Worm (Caenorhabditis elegans): Measurements from ENCODE around the gene kin-26.

kin-26 gene

DNA sequence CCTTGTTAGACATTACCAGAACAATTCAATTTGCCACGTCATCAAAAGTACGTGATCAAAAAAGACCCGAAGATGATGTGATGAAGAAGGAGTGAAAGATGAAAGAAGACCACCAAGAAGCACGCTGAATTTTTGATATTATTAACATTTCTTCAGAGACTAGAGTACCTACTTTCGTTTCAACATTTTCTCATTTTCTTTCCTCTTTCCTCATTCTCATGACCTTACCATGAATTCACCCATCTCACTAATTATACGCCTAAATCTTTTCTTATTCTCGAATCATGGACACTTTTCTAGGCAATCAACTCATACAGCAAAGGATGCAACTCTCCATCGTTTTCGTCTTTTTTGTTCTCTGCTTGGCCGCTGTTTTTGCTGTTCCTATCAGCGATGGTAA is 9.1 kb downstream of the kin-26 start, which contains the start of gene flp-10:
Gene flp-10, plus strand, starts transcription at position 301 of the 400 bp plus-strand sequence.
- TF ChIP-seq nfya-1 (tag; optimal IDR thresholded peaks at IDR 0.05; ENCODE audit: insufficient read depth) = no peak
- TF ChIP-seq ama-1 (optimal IDR thresholded peaks at IDR 0.05) = no peak
- TF ChIP-seq fos-1 (tag; optimal IDR thresholded peaks at IDR 0.05) = no peak
- TF ChIP-seq tbx-2 (tag; optimal IDR thresholded peaks at IDR 0.05) = no peak
- TF ChIP-seq zag-1 (tag; optimal IDR thresholded peaks at IDR 0.05) = no peak
- TF ChIP-seq lin-15B (tag; optimal IDR thresholded peaks at IDR 0.05) = no peak
- TF ChIP-seq lsy-12 (tag; optimal IDR thresholded peaks at IDR 0.05) = no peak
- TF ChIP-seq elt-2 (tag; optimal IDR thresholded peaks at IDR 0.05) = no peak

DNA sequence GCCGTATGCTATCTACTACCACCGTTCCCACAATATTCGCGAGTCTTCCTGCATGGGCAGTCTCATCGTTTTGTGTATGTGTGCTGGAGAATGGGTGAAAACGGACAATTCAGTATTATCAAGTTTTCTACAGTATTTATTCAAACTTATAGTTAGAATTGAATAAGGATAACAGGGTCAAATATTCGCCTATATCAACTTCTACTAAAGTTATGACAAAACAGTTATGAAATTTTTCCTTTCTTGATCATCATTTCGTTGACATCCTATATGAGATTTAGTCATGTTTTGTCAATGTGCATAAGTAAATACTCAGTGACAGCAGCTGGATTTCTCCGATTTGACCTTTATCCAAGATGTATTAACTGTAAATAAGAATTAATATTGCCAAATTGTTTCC is 26.4 kb downstream of the kin-26 start:
- TF ChIP-seq pqm-1 (tag; optimal IDR thresholded peaks at IDR 0.05) (no peak), tbx-2 (tag; optimal IDR thresholded peaks at IDR 0.05) (no peak), nhr-12 (tag; optimal IDR thresholded peaks at IDR 0.05) (no peak), nhr-67 (tag; optimal IDR thresholded peaks at IDR 0.05) (no peak), ztf-11 (tag; optimal IDR thresholded peaks at IDR 0.05) (no peak), ama-1 (optimal IDR thresholded peaks at IDR 0.05) (no peak), snpc-4 (tag; optimal IDR thresholded peaks at IDR 0.05) (no peak), ceh-16 (tag; optimal IDR thresholded peaks at IDR 0.05) (no peak), mml-1 (tag; optimal IDR thresholded peaks at IDR 0.05) (no peak), ztf-4 (tag; optimal IDR thresholded peaks at IDR 0.05) (no peak), fos-1 (tag; optimal IDR thresholded peaks at IDR 0.05) (no peak), nhr-28 (tag; optimal IDR thresholded peaks at IDR 0.05) (no peak), sea-2 (GFP tag; optimal IDR thresholded peaks at IDR 0.05) (no peak)

DNA sequence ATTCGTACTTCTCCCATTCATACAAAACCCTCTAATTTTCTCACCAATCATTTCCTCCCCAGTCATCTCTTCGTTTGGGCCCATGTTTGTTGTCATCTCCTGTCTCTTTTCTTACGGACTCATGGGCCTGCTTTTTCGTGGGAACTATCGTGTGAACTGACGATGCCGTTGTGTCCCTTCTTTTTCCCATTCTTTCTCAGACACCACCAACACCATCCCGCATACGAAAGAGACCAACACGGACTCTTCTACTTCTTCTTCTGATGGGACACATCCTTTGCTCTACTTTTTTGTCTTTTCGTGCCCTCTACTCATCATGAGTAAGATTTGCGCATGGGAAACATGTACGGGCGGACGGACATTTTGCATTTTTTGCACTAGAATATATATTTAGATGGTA is 27.4 kb downstream of the kin-26 start:
- TF ChIP-seq nhr-43 (tag; optimal IDR thresholded peaks at IDR 0.05; ENCODE audit: poor library complexity, severe bottlenecking) (no peak), nhr-12 (tag; optimal IDR thresholded peaks at IDR 0.05) (no peak), egl-27 (tag; optimal IDR thresholded peaks at IDR 0.05) (no peak), nhr-67 (tag; optimal IDR thresholded peaks at IDR 0.05) (no peak), ztf-11 (tag; optimal IDR thresholded peaks at IDR 0.05) (no peak)

DNA sequence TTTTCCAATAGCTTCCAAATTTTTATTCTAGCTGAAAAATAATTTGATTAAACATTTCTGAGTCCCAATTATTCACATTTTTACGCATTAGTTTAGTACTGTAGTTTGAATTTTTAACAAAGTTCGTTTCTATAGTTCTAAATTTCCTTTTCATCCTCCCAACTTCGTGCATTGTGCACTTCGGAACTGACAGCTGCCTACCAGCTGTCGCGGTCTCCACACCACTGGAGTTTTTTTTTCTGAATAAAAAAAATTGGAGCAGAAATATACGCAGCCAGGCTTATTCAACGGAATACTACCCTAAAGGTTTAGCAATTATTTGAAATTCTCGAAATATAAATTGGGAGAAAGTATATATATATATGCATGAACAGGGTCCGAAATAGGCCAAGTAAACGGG is 28.4 kb downstream of the kin-26 start:
- no peak for TF ChIP-seq lin-39 (tag; optimal IDR thresholded peaks at IDR 0.05)
- TF ChIP-seq nhr-25 (tag; optimal IDR thresholded peaks at IDR 0.05) = no peak

DNA sequence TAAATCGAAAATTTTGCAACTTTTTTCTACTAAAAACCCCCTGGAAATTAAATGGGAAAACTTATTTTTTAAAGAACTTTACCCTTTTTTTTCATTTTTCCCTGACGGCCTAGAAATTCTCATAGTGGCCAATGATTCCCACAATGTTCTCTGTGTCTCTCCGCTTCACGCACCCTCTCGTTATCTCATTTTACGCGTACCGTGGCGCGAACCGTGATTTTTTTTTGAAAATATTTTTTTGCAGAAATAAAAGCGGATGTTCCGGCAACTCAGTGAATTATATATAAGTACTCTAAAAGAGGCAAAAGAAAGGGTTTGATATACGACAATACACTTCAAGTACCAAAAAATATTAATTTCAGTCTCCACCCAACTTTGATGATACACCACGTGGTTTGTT is 31.3 kb downstream of the kin-26 start, which contains the start of gene C06A6.2:
Gene C06A6.2, plus strand, starts transcription at position 237 of the 400 bp plus-strand sequence.
- TF ChIP-seq nfya-1 (tag; optimal IDR thresholded peaks at IDR 0.05; ENCODE audit: insufficient read depth) = peak; percentile 0
- no peak for TF ChIP-seq eor-1 (tag; optimal IDR thresholded peaks at IDR 0.05)

DNA sequence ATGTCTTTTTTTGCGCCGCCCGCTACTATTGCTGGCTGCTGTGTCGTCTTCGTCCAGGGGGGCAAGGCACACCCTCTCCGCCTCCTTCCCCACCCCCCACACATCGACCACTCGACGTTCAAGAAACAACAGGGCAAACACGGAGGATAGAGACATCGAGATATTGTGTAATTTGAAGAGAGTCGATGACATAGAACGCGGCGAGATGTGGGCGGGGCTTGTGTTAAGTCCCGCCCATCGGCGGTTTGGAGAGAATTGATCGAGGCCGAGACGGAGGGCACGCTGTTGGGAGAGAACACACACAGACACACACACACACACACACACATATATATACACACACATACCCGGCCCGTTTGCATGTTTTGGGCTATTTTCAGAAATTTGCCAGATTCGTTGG is 32.1 kb downstream of the kin-26 start:
- no peak for TF ChIP-seq nhr-76 (tag; optimal IDR thresholded peaks at IDR 0.05)
- TF ChIP-seq nhr-25 (tag; optimal IDR thresholded peaks at IDR 0.05) = peak; percentile 74
- TF ChIP-seq eor-1 (tag; optimal IDR thresholded peaks at IDR 0.05) = no peak
- no peak for TF ChIP-seq ztf-4 (tag; optimal IDR thresholded peaks at IDR 0.05)
- TF ChIP-seq mdl-1 (tag; optimal IDR thresholded peaks at IDR 0.05) = no peak
- no peak for TF ChIP-seq ceh-9 (tag; optimal IDR thresholded peaks at IDR 0.05)
- no peak for TF ChIP-seq nhr-12 (tag; optimal IDR thresholded peaks at IDR 0.05)
- TF ChIP-seq fos-1 (tag; optimal IDR thresholded peaks at IDR 0.05) = no peak
- TF ChIP-seq skn-1 (tag; optimal IDR thresholded peaks at IDR 0.05) = peak; percentile 74
- TF ChIP-seq sea-2 (GFP tag; optimal IDR thresholded peaks at IDR 0.05) = no peak
- peak; percentile 48 for TF ChIP-seq ceh-28 (tag; optimal IDR thresholded peaks at IDR 0.05)
- TF ChIP-seq mml-1 (tag; optimal IDR thresholded peaks at IDR 0.05) = no peak
- peak; percentile 39 for TF ChIP-seq nhr-43 (tag; optimal IDR thresholded peaks at IDR 0.05; ENCODE audit: poor library complexity, severe bottlenecking)
- TF ChIP-seq unc-62 (GFP tag; optimal IDR thresholded peaks at IDR 0.05) = no peak
- TF ChIP-seq fkh-10 (GFP tag; optimal IDR thresholded peaks at IDR 0.05) = no peak
- TF ChIP-seq egl-27 (tag; optimal IDR thresholded peaks at IDR 0.05) = no peak
- TF ChIP-seq pqm-1 (tag; optimal IDR thresholded peaks at IDR 0.05) = peak; percentile 16
- TF ChIP-seq nhr-67 (tag; optimal IDR thresholded peaks at IDR 0.05) = no peak
- TF ChIP-seq daf-12 (tag; optimal IDR thresholded peaks at IDR 0.05) = no peak
- TF ChIP-seq aly-2 (tag; optimal IDR thresholded peaks at IDR 0.05) = no peak
- TF ChIP-seq tbx-2 (tag; optimal IDR thresholded peaks at IDR 0.05) = peak; percentile 60
- TF ChIP-seq nfya-1 (tag; optimal IDR thresholded peaks at IDR 0.05; ENCODE audit: insufficient read depth) = peak; percentile 96
- no peak for TF ChIP-seq egl-5 (tag; optimal IDR thresholded peaks at IDR 0.05)
- TF ChIP-seq fkh-2 (tag; optimal IDR thresholded peaks at IDR 0.05) = no peak
- TF ChIP-seq pha-4 (tag; optimal IDR thresholded peaks at IDR 0.05) = peak; percentile 70
- no peak for TF ChIP-seq elt-3 (tag; optimal IDR thresholded peaks at IDR 0.05)
- TF ChIP-seq snpc-4 (tag; optimal IDR thresholded peaks at IDR 0.05) = peak; percentile 59
- TF ChIP-seq R02D3.7 (tag; optimal IDR thresholded peaks at IDR 0.05) = no peak
- peak; percentile 11 for TF ChIP-seq elt-1 (tag; optimal IDR thresholded peaks at IDR 0.05)
- peak; percentile 23 for TF ChIP-seq lin-15B (tag; optimal IDR thresholded peaks at IDR 0.05)
- peak; percentile 48 for TF ChIP-seq lsy-12 (tag; optimal IDR thresholded peaks at IDR 0.05)
- TF ChIP-seq elt-2 (tag; optimal IDR thresholded peaks at IDR 0.05) = peak; percentile 63
- no peak for TF ChIP-seq nhr-237 (tag; optimal IDR thresholded peaks at IDR 0.05)
- peak; percentile 70 for TF ChIP-seq lin-39 (tag; optimal IDR thresholded peaks at IDR 0.05)
- no peak for TF ChIP-seq ceh-16 (tag; optimal IDR thresholded peaks at IDR 0.05)
- TF ChIP-seq unc-39 (tag; optimal IDR thresholded peaks at IDR 0.05) = no peak

Data from whole organism, L3 larva.